Fruit fly (Drosophila melanogaster) S2 (cell line): Measurements from ENCODE around the gene CG6638.

Experiments used
- CG8478 ChIP-seq: fragments of >200 bp; optimal IDR thresholded peaks from 2 replicates; lab custom pipeline; 2018
- CTCF ChIP-seq, 2 experiments: fragments of >200 bp; optimal IDR thresholded peaks; 2 replicates each; lab custom pipeline; 2018

The CG6638 gene

DNA sequence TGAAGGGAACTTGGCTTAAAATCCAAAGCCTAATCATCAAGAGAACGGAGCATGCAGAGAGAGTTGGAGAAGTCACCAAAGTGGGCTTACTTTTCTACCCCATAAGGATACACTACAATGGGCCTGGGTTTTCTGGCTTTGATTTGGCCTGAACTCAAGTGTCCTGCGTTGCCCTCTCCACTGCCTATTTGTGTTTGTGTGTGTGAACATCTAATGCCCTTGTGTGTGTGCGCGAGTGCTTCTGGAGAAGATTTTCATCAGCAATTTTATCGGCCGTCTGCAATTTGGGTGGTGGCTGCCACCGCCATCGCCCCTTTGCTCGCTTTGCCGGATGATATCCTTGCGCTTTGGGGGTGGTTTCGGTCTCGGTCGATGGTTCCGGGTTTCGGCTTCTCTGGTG, 15.2 kb downstream of the CG6638 start:
- TF ChIP-seq CTCF (optimal IDR thresholded peaks at IDR 0.05; lab: Kevin White, UChicago), result no peak
- TF ChIP-seq CG8478 (lab: Kevin White, UChicago), result no peak

DNA sequence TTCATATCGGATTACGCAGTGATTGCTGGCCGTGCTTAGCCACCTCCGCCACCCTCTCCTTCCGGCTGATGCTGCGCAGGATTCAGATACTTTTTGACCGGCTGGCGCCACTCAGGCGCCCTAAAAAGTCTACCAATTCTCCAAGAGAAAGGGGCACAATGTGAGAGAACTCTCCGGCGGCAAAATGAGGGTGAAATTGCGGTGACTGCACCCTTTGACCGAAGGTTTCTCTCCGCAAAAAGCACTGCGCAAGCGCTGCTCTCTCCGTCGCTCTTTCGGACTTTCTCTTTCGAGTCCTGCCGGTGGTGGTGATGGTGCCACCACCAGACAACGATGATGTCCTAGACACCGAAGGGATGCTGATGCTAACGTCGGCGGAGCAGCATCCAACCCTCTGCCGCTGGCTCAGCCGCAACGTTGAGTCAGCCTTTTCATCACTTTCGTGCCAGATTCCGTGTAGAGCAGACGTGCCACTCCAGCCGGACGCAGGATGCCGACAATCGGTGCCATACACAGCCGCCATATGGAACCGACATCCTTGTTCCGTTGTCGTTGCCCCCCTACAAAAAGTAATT, 16.0 kb downstream of the CG6638 start:
- no peak for TF ChIP-seq CTCF (optimal IDR thresholded peaks at IDR 0.05; lab: Kevin White, UChicago)
- no peak for TF ChIP-seq CG8478 (lab: Kevin White, UChicago)

DNA sequence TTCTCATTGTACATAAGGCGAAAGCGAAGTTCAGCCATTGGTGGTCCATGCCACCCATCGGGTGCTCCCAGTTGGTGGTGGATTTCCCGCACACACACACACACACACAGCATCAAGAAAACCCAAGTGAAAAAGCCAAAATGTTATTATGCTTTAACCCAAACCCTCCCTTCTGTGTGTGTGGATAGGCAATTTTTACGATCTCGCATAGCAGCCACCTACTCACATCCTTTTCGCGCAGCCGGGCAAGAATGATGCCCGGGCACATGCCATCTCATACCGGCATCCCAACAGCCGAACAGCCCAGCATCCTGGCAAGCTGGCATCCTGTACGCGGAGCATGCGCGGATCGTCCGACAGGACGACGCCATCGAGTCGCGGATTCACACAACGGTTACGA, 18.9 kb downstream of the CG6638 start:
- TF ChIP-seq CG8478 (lab: Kevin White, UChicago), result no peak
- TF ChIP-seq CTCF (optimal IDR thresholded peaks at IDR 0.05; lab: Kevin White, UChicago), result no peak

DNA sequence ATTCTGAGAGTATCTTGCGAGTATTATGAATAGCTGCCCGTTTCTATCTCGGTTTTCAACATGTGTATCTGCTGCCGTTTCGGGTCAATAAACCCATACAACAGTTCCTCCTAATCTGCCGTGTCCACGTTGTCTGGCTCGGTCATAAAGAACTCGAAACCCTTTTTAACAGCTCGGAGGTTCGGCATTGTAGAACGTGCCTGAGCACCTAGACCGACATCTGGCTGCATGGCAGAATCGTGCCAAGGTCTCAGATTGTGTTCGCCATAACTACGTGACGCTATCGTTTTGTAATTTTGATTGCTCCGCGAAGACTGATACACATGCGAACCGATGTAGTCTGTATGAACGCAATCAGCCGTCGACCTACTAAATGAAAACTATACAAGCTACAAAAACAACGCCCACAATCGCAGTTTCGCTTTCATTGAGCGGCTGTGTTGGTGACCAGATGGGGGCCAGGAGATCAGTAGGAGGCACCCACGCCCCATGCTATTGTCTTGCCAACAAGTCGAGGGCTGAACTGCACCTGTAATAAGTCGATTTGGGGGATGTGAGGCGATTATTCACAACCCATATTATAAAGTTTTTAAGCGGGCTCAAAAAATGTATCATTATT, 21.7 kb downstream of the CG6638 start:
- TF ChIP-seq CG8478 (lab: Kevin White, UChicago) (no peak), CTCF (optimal IDR thresholded peaks at IDR 0.05; lab: Kevin White, UChicago) (no peak)

DNA sequence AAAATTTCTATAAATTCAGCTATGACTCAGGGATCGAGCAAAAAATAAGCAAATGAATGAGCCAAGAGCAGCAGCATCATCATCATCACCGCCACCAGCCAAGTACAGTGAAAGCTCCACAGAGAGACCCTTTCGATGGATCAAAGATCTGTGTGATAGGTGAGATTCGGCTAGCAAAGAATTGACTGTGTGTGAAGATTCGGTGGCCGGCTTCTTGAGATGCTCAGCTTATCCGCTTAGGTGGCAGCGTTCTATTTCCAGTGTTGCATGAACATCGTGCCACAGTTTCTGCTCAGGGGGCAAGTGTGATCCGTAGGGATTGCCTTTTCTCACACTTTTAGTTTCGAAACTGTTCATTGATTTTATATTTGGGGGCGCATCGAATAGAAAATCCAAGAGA, 22.8 kb downstream of the CG6638 start:
- no peak for TF ChIP-seq CTCF (optimal IDR thresholded peaks at IDR 0.05; lab: Kevin White, UChicago)

DNA sequence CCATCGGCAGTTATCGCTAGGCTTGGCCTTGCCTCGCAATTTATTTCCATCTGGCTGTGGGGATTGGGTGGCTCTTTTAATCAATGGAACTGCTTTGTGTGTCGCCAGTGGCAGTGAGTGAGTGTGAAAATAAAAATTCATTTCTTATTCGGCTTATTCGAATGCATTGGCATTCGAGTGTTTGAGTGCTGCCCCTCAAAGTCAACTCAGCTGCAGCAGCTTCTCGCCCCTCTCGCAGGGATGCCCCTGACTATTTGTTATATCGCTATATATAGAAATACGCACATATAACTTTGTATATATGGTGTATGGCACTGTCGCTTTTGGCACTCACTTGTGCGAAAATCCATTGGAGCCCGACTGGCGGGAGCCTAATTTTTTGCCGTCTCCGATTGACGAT, 25.0 kb downstream of the CG6638 start:
- TF ChIP-seq CTCF (optimal IDR thresholded peaks at IDR 0.05; lab: Kevin White, UChicago) (no peak), CG8478 (lab: Kevin White, UChicago) (no peak)

DNA sequence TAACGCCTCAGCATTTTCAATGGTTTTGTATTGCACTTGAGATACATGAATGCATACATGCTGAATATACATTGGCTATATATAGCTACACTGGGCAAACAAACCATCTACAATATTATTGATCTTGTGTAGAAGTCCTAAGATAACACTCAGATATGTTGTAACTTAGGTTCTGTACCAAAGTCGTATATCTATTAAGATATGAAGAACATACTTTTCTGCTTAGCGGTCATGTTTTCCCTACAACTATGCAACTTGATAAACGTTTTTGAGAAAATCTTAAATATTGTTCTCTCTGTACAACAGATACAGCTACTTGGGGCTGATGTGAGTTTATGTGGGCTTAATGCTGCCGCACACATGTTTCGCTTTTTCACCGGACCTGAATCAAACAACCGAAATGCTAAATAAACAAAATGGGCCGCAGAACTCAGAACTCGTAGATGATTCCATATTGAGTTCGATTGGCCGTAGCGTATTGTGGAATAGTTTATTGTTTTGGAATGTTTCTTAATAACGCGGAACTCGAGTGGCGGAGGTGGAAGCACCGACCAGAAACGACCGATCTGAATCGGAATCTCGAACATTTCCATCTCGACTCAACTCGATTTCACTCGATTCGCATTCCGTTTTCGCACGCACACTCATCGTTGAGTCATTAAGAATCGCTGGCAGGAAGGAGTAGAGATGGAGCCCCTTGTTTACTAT, 26.5 kb downstream of the CG6638 start:
- TF ChIP-seq CG8478 (lab: Kevin White, UChicago), result no peak
- TF ChIP-seq CTCF (optimal IDR thresholded peaks at IDR 0.05; lab: Kevin White, UChicago), result no peak

DNA sequence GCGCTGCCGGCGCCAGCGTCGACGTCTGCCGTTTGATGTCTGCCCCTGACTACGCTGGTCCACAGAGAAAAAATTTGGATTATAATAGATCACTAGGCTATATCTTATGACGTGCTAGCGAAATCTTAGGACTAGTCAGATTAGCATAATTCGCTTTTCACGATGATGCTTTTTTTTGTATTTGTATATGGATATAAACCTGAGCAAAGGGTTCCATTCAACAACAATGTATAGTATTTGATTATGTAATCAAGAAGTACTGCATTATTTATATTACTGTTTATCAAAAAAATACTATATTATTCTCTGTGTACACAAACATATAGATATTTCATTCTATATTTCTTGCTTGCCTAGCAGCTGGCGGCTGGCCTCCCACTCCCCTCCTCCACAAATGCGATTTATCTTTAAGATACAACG, 28.8 kb downstream of the CG6638 start:
- no peak for TF ChIP-seq CTCF (optimal IDR thresholded peaks at IDR 0.05; lab: Kevin White, UChicago)

DNA sequence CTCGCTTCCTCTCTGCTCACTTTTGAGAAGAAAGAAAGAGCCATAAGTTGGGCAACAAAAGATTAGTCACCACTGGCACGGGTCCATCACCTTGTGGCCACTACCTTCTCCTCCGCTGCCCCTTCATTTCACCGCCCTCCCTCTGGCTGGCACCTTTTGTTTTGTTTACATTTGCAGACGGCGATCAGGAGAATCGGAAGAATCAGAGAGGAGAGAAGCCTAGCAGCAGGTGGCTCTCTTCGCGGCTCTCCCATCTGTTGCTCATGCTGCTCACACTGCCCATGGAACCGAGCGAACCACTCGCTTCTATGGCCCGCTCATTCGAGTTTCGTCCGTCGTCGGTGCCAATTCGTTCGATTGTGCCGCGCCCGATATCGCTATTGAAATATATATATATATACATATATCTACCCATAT, 29.5 kb downstream of the CG6638 start:
- TF ChIP-seq CTCF (optimal IDR thresholded peaks at IDR 0.05; lab: Kevin White, UChicago) (no peak), CG8478 (lab: Kevin White, UChicago) (no peak)

DNA sequence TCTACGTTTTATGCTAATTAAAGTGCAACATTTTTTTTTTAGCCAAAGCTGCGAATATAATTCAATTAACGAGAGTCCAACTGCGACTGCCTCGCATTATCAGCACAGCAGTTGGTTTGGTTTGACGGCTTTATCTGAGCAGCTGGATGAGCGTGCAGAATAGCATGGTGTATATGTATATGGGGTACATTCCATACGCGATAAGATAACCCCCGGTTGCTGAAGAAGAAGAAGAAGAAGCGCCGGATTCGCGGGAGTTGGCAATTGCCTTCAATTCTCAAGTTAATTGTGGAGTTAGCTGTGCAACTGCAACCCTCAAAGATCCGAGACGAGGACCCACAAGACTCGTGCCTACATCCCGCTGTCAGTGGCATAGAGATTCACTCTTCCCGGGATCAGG, 30.4 kb downstream of the CG6638 start:
- no peak for TF ChIP-seq CTCF (optimal IDR thresholded peaks at IDR 0.05; lab: Kevin White, UChicago)
- no peak for TF ChIP-seq CG8478 (lab: Kevin White, UChicago)

DNA sequence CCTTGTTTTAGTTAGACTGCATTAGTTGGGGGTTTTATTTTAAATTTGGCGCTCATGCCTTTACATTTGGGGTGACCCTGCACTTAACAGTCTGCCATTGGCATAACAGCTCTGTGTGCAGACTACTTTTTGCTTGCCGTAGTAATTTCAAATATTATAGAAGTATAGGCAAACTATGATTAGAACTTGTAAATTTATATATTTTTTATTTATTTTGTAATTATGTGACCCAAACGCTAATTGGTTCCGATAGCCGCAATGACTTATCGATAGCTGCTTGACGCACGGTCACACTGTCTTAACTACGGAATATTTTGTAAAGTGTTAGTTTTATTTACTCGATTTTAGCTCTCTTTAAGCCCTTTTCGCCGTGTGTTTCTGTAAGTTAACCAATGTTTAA, 31.2 kb downstream of the CG6638 start, which contains the start of gene rhea:
Gene rhea, plus strand, starts transcription at position 292 of the 400 bp plus-strand sequence.
- no peak for TF ChIP-seq CTCF (optimal IDR thresholded peaks at IDR 0.05; lab: Kevin White, UChicago)
- no peak for TF ChIP-seq CG8478 (lab: Kevin White, UChicago)

DNA sequence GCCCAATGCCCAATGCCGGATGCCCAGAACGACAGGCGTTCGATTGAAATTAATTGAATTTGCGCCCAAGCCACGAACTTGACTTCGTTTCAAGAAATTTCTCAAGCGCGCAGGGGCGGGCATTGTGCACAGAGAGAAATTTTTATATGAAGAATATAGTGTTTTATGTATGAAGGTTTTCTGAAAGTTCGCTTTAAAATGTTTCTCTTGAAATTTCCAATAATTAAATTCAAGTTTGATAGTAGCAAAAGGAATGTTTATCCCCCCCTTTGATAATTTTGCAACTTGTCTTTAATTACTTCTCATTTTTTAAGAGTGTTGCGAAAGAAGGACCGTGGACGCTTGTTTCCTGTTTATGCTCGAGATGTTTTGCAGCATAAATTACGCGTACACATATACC, 32.0 kb downstream of the CG6638 start:
- TF ChIP-seq CTCF (optimal IDR thresholded peaks at IDR 0.05; lab: Kevin White, UChicago) (no peak), CG8478 (lab: Kevin White, UChicago) (no peak)

DNA sequence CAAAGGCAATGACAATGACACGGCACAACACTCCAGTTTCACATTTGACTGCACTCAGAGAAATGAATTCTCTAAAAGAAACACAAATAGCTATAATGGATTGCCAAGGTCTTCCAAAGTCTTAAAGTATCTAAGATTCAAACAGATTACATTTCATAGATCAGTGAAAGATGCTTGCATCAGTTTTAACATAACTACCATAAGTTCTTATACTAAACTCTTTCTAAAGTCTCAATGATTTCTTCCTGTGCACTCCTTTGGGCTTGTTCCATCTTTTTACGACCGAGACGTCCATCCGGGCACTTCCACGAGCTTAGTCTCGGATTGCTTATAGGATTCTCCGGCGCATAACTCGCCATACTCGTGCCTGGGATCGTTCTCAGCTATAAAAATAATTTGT, 33.7 kb downstream of the CG6638 start:
- TF ChIP-seq CTCF (optimal IDR thresholded peaks at IDR 0.05; lab: Kevin White, UChicago) (no peak), CG8478 (lab: Kevin White, UChicago) (no peak)

DNA sequence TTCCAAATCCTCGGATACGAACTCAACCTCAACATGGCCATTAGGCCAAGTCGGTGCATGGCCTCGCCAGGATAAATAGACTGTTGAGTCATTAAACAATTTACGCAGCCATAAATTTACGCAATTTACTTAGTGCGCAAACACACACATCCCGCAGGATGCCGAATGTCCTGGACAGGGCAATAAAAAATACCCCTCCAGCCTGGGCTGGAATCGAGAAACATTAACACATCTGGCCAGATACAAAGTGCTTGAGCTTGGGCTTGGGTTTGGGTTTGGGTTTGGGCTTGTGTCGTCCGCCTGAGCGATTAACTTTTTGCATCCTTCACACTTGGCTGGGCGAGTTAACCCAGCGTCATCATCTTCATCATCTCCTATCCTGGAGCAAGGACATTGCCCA, 34.2 kb downstream of the CG6638 start:
- TF ChIP-seq CG8478 (lab: Kevin White, UChicago), result no peak
- TF ChIP-seq CTCF (optimal IDR thresholded peaks at IDR 0.05; lab: Kevin White, UChicago), result no peak

DNA sequence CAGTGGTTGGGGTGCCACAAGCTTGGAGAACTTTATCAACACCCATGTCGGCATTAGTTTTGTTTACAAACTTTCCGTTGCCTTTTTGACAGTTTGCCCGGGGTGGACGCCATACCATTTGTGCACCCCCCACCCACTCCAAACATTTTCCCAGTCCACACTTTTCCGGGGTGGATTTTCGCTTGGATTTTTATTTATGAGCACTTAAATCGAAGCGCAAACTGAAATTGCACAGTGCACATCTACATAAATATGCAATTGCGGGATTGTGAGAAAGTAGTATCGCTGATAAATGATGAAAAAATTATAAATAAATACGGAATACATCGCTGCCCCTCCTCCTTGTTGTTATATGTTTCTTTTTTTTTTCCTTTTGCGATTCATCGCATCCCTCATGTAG, 35.4 kb downstream of the CG6638 start:
- no peak for TF ChIP-seq CTCF (optimal IDR thresholded peaks at IDR 0.05; lab: Kevin White, UChicago)
- TF ChIP-seq CG8478 (lab: Kevin White, UChicago), result no peak

DNA sequence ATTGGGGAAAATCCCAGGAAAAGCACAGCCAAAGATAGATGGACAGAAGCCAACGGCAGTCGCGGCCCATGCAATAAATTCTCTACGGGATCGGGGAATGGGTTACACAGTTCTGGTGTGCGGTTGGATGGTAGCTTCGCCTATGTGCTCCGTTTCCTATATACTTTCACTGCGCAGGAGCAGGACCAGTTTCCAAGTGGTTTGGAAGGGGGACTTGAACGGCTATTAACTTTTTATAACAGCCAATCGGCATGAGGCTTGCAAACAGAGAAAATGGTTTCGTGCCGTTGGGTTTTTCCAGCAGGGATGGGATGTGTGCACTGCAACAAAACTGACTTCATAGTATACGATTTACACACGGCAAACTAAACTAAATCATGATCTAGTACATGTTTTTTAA, 37.5 kb downstream of the CG6638 start:
- no peak for TF ChIP-seq CTCF (optimal IDR thresholded peaks at IDR 0.05; lab: Kevin White, UChicago)
- TF ChIP-seq CG8478 (lab: Kevin White, UChicago), result no peak
